Worm (Caenorhabditis elegans): Measurements from ENCODE around the gene W02B3.3.

W02B3.3 gene

ce11 chrIII:623754-624153 lies 44.5 kb downstream of the W02B3.3 start:
- no peak for TF ChIP-seq T22C8.4 (GFP tag; IDR thresholded peaks at IDR 0.05)
- peak; percentile 45; the same call in 1 of the 2 replicates for TF ChIP-seq ztf-23 (GFP tag; IDR thresholded peaks at IDR 0.05)
- no peak for TF ChIP-seq ref-1 (GFP tag; conservative IDR thresholded peaks at IDR 0.05)
- TF ChIP-seq tab-1 (GFP tag; IDR thresholded peaks at IDR 0.05), result no peak
- peak; percentile 91 for TF ChIP-seq cog-1 (tag; optimal IDR thresholded peaks at IDR 0.05)
- peak; percentile 65; the same call in 1 of the 2 replicates for TF ChIP-seq flt-1 (GFP tag; IDR thresholded peaks at IDR 0.05)

DNA sequence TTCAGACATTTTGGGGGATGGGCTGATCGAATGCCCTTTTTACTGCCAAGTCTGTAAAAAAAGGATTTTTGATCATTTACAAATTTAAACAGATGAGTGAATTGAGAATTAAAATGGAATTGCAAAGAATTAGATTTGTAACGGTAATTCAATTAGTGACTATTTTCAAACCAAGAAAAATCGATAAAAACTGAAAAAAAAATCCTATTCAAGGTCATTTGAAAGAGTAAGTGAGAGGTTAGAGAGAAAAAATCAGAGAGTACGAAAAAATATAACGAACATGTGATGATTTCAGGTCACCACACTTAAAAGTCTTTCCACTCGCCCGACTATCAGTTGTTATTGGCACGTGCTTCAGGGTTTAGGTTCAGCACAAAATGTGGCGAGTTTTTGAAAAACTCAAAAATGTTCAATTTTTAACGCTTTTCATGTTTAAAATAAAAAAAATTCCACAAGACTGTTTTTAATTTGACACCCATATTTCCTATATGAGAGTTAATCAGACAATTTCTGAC lies 48.0 kb downstream of the W02B3.3 start, which contains the start of gene T19C3.4:
TSS of gene T19C3.4 (minus strand) at position 51 of the 515 bp plus-strand sequence.
- TF ChIP-seq tab-1 (GFP tag; IDR thresholded peaks at IDR 0.05), result no peak

Data from whole organism, midembryonic.